Fruit fly (Drosophila melanogaster): ENCODE results near the gene Ude.
A peak's percentile ranks its signal among the peaks of the same experiment; 100 is the strongest.

Ude gene

DNA sequence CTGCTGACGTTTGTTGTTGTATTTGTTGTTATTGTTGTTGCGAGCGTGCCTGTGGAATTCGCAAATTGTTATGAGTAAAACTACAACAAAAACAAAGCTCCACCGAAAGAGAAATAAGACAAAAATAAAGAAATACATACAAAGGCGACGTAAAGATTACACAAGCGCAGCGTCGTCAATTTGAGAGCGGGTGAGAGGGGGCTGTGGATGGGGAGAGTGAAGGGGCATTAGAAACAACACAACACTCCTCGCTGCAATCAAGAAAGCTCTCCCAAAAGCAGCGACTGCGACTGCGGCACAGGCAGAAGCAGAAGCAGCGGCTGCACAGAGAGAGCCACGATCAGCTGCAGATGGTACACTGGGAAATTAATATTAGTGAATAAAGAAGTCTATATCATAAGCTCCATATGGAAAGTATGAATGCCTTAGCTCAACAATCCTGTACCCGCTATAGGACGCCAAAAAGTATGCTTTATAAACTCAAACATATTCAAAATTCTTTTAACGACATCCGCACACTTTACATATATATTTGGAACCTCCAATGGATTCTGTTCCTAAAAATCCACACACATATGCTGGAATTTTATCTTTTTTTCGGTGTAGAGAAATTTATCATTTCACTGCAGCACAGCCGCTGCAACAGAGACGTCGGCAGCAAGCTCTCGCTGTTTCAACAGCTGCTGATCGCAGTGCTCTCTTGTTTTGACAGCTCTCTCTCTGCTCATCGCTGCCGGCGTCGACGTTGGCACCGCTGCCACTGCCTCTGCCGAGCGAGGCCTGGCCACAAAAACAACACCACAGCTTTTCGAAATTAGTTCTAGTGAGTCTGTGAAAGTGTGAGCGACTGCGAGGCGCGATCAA lies 30.7 kb downstream of the Ude start, which contains the start of gene CG13631 (continued):
- TF ChIP-seq ci (GFP tag; IDR thresholded peaks at IDR 0.05) (peak; percentile 95), pum (GFP tag; optimal IDR thresholded peaks at IDR 0.05) (peak; percentile 97), caup (GFP tag; optimal IDR thresholded peaks at IDR 0.05; ENCODE audit: severe bottlenecking) (peak; percentile 69), kay (GFP tag; optimal IDR thresholded peaks at IDR 0.05) (peak; percentile 88), CG9817 (tag; optimal IDR thresholded peaks at IDR 0.05) (peak; percentile 86), trem (tag; optimal IDR thresholded peaks at IDR 0.05) (peak; percentile 94), CG10267 (tag; optimal IDR thresholded peaks at IDR 0.05) (peak; percentile 90), CG12769 (tag; optimal IDR thresholded peaks at IDR 0.05) (peak; percentile 26), tup (GFP tag; optimal IDR thresholded peaks at IDR 0.05) (peak; percentile 77), crc (GFP tag; optimal IDR thresholded peaks at IDR 0.05) (peak; percentile 86), Mes4 (GFP tag; optimal IDR thresholded peaks at IDR 0.05) (peak; percentile 96), twi (tag; optimal IDR thresholded peaks at IDR 0.05) (peak; percentile 93), CG11696 (GFP tag; IDR thresholded peaks at IDR 0.05) (peak; percentile 61; the same call in 1 of the 2 replicates), CG8089 (GFP tag; optimal IDR thresholded peaks at IDR 0.05) (peak; percentile 95), CG7372 (GFP tag; IDR thresholded peaks at IDR 0.05) (peak; percentile 83), CG8281 (tag; optimal IDR thresholded peaks at IDR 0.05) (peak; percentile 80), CG17328 (GFP tag; IDR thresholded peaks at IDR 0.05) (peak; percentile 91), gcm2 (GFP tag; optimal IDR thresholded peaks at IDR 0.05) (peak; percentile 91), ftz-f1 (GFP tag; optimal IDR thresholded peaks at IDR 0.05) (no peak), dmrt11E (tag; optimal IDR thresholded peaks at IDR 0.05) (peak; percentile 90), CG12744 (GFP tag; optimal IDR thresholded peaks at IDR 0.05) (peak; percentile 47), gce (GFP tag; IDR thresholded peaks at IDR 0.05) (peak; percentile 84), chm (GFP tag; IDR thresholded peaks at IDR 0.05) (peak; percentile 68; the same call in 1 of the 2 replicates), HmgZ (tag; optimal IDR thresholded peaks at IDR 0.05) (peak; percentile 55), ap (GFP tag; IDR thresholded peaks at IDR 0.05) (peak; percentile 90), CG4617 (GFP tag; optimal IDR thresholded peaks at IDR 0.05; ENCODE audit: borderline replicate concordance) (peak; percentile 83), stwl (tag; optimal IDR thresholded peaks at IDR 0.05) (no peak), fd102C (GFP tag; optimal IDR thresholded peaks at IDR 0.05) (no peak), gsb-n (tag; optimal IDR thresholded peaks at IDR 0.05) (peak; percentile 96), CG17385 (GFP tag; optimal IDR thresholded peaks at IDR 0.05) (peak; percentile 89), Ets65A (GFP tag) (peak; percentile 99), pzg (GFP tag; optimal IDR thresholded peaks at IDR 0.05) (no peak), Atf6 (GFP tag; IDR thresholded peaks at IDR 0.05) (peak; percentile 59; the same call in 1 of the 2 replicates), NC2β (GFP tag; optimal IDR thresholded peaks at IDR 0.05) (peak; percentile 95), gcm (GFP tag; optimal IDR thresholded peaks at IDR 0.05) (peak; percentile 94), CG6813 (GFP tag; optimal IDR thresholded peaks at IDR 0.05) (peak; percentile 83), Rfx (GFP tag; IDR thresholded peaks at IDR 0.05) (peak; percentile 58), Sry-β (GFP tag; optimal IDR thresholded peaks at IDR 0.05) (peak; percentile 68), CG1233 (GFP tag; optimal IDR thresholded peaks at IDR 0.05) (peak; percentile 90), CG14710 (tag; optimal IDR thresholded peaks at IDR 0.05) (peak; percentile 97), CG11247 (GFP tag; IDR thresholded peaks at IDR 0.05) (peak; percentile 74), zen2 (GFP tag; IDR thresholded peaks at IDR 0.05; ENCODE audit: partially characterized antibody) (no peak), CG7556 (GFP tag; optimal IDR thresholded peaks at IDR 0.05) (peak; percentile 94), chn (GFP tag; optimal IDR thresholded peaks at IDR 0.05) (peak; percentile 94), CG6689 (GFP tag; IDR thresholded peaks at IDR 0.05) (peak; percentile 96), CG10565 (GFP tag; optimal IDR thresholded peaks at IDR 0.05) (peak; percentile 89), dm (GFP tag; optimal IDR thresholded peaks at IDR 0.05) (peak; percentile 83), ac (GFP tag; optimal IDR thresholded peaks at IDR 0.05) (peak; percentile 43)

All from whole organism, embryonic.